Worm (Caenorhabditis elegans) whole organism, L4 larva: ENCODE results near the gene dex-1.

Experiments
- D1046.2 ChIP-seq: fragments of 200-800 bp; sonication (Bioruptor generic); IDR thresholded peaks from 2 replicates; pipeline ENCODE4 v1.3.6; 2022; ENCODE audit warnings: missing genetic modification characterization, missing compliant biosample characterization
- F10B5.3 ChIP-seq: sonication (generic microtip); optimal IDR thresholded peaks from 2 replicates; lab custom pipeline; 2016; ENCODE audit warnings: mild to moderate bottlenecking, missing genetic modification characterization, missing compliant biosample characterization
- F44E2.7 ChIP-seq: fragments of 200-800 bp; sonication (Bioruptor generic); IDR thresholded peaks from 2 replicates; pipeline ENCODE4 v2.1.2; 2022; ENCODE audit warnings: missing genetic modification characterization, missing compliant biosample characterization
- R02D3.7 ChIP-seq: fragments of 150-350 bp; sonication (generic microtip); optimal IDR thresholded peaks from 3 replicates; lab custom pipeline; 2014; ENCODE audit warnings: missing biosample characterization, missing genetic modification characterization
- T20F7.1 ChIP-seq: fragments of 200-800 bp; sonication (Bioruptor generic); optimal IDR thresholded peaks from 2 replicates; lab custom pipeline; 2018; ENCODE audit warnings: mild to moderate bottlenecking, missing genetic modification characterization, missing compliant biosample characterization
- Y75B8A.6 ChIP-seq: fragments of 200-800 bp; sonication (Bioruptor generic); IDR thresholded peaks from 2 replicates; pipeline ENCODE4 v1.3.6; 2022; ENCODE audit warnings: missing genetic modification reagents, missing genetic modification characterization, missing compliant biosample characterization
- aly-2 ChIP-seq: sonication (generic microtip); optimal IDR thresholded peaks from 2 replicates; lab custom pipeline; 2018; ENCODE audit warnings: missing biosample characterization, missing genetic modification characterization
- ceh-20 ChIP-seq: fragments of 200-800 bp; sonication (Bioruptor generic); IDR thresholded peaks from 2 replicates; pipeline ENCODE4 v1.3.6; 2022; ENCODE audit warnings: missing genetic modification reagents, missing genetic modification characterization, missing compliant biosample characterization
- ceh-44 ChIP-seq: fragments of 200-800 bp; sonication (Bioruptor generic); IDR thresholded peaks from 2 replicates; pipeline ENCODE4 v1.3.6; 2022; ENCODE audit warnings: missing genetic modification reagents, missing genetic modification characterization, missing compliant biosample characterization
- ceh-82 ChIP-seq: sonication (generic microtip); optimal IDR thresholded peaks from 2 replicates; lab custom pipeline; 2017; ENCODE audit warnings: missing biosample characterization, missing genetic modification characterization
- cey-2 ChIP-seq: sonication (generic microtip); optimal IDR thresholded peaks from 3 replicates; lab custom pipeline; 2017; ENCODE audit warnings: missing genetic modification characterization, mild to moderate bottlenecking, missing compliant biosample characterization, antibody characterized with exemption, borderline replicate concordance; ENCODE audit not compliant: insufficient read depth
- daf-12 ChIP-seq: fragments of 150-350 bp; optimal IDR thresholded peaks from 2 replicates; lab custom pipeline; 2014; ENCODE audit warnings: missing biosample characterization, missing genetic modification reagents, missing genetic modification characterization
- daf-16 ChIP-seq, 3 experiments: sonication (generic microtip); optimal IDR thresholded peaks; 2 replicates each; lab custom pipeline; 2016 to 2017; ENCODE audit warnings: missing genetic modification characterization in 3 of 3, missing genetic modification reagents in 3 of 3, mild to moderate bottlenecking in 2 of 3, missing compliant biosample characterization in 2 of 3, missing biosample characterization in 1 of 3, moderate library complexity in 1 of 3
- daf-19 ChIP-seq: fragments of 200-800 bp; sonication (Bioruptor generic); conservative IDR thresholded peaks from 2 replicates; pipeline ENCODE4 v1.3.6; 2022; ENCODE audit warnings: missing genetic modification characterization, missing compliant biosample characterization
- dmd-9 ChIP-seq: fragments of 200-800 bp; sonication (Bioruptor generic); IDR thresholded peaks from 2 replicates; pipeline ENCODE4 v1.3.6; 2022; ENCODE audit warnings: missing genetic modification reagents, missing genetic modification characterization, missing compliant biosample characterization
- duxl-1 ChIP-seq: sonication (generic microtip); optimal IDR thresholded peaks from 2 replicates; lab custom pipeline; 2016; ENCODE audit warnings: mild to moderate bottlenecking, missing genetic modification characterization, moderate library complexity, missing compliant biosample characterization; ENCODE audit not compliant: poor library complexity
- egl-27 ChIP-seq: sonication (generic microtip); optimal IDR thresholded peaks from 3 replicates; lab custom pipeline; 2017; ENCODE audit warnings: missing biosample characterization, missing genetic modification reagents, missing genetic modification characterization
- egl-43 ChIP-seq: fragments of 200-800 bp; sonication (Bioruptor generic); IDR thresholded peaks from 2 replicates; pipeline ENCODE4 v1.3.6; 2022; ENCODE audit warnings: missing genetic modification reagents, missing genetic modification characterization, missing compliant biosample characterization
- fkh-10 ChIP-seq: fragments of 150-350 bp; optimal IDR thresholded peaks from 2 replicates; lab custom pipeline; 2014; ENCODE audit warnings: missing biosample characterization, missing genetic modification reagents, missing genetic modification characterization
- fos-1 ChIP-seq: fragments of 150-350 bp; optimal IDR thresholded peaks from 2 replicates; lab custom pipeline; 2014; ENCODE audit warnings: missing biosample characterization, missing genetic modification characterization
- gei-8 ChIP-seq: fragments of 200-800 bp; sonication (Bioruptor generic); optimal IDR thresholded peaks from 2 replicates; lab custom pipeline; 2018; ENCODE audit warnings: mild to moderate bottlenecking, missing genetic modification characterization, missing compliant biosample characterization
- lim-7 ChIP-seq: fragments of 200-800 bp; sonication (Bioruptor generic); IDR thresholded peaks from 2 replicates; pipeline ENCODE4 v1.3.6; 2022; ENCODE audit warnings: missing genetic modification characterization, missing compliant biosample characterization
- lin-1 ChIP-seq: fragments of 200-800 bp; sonication (Bioruptor generic); IDR thresholded peaks from 2 replicates; pipeline ENCODE4 v1.3.6; 2022; ENCODE audit warnings: missing genetic modification reagents, missing genetic modification characterization, missing compliant biosample characterization
- lin-13 ChIP-seq: fragments of 150-350 bp; optimal IDR thresholded peaks from 2 replicates; lab custom pipeline; 2014; ENCODE audit warnings: missing biosample characterization, missing genetic modification reagents, missing genetic modification characterization
- lir-3 ChIP-seq: sonication (generic microtip); optimal IDR thresholded peaks from 2 replicates; lab custom pipeline; 2016; ENCODE audit warnings: mild to moderate bottlenecking, missing genetic modification characterization, missing compliant biosample characterization
- madf-5 ChIP-seq, 2 experiments: fragments of 200-800 bp; sonication (Bioruptor generic); IDR thresholded peaks; 2 replicates each; pipeline ENCODE4 v1.3.6; 2022; ENCODE audit warnings: missing compliant biosample characterization in 2 of 2, missing genetic modification characterization in 2 of 2
- madf-9 ChIP-seq: fragments of 200-800 bp; sonication (Bioruptor generic); conservative IDR thresholded peaks from 2 replicates; pipeline ENCODE4 v1.3.6; 2022; ENCODE audit warnings: missing genetic modification reagents, missing genetic modification characterization, missing compliant biosample characterization
- mdl-1 ChIP-seq, 2 experiments: fragments of 150-350 bp in 1 of 2; sonication (generic microtip) in 1 of 2; optimal IDR thresholded peaks; 2 replicates each; lab custom pipeline; 2014 to 2017; ENCODE audit warnings: missing biosample characterization in 2 of 2, missing genetic modification characterization in 2 of 2
- mes-2 ChIP-seq: sonication (generic microtip); optimal IDR thresholded peaks from 2 replicates; lab custom pipeline; 2016; ENCODE audit warnings: missing genotype, mild to moderate bottlenecking, missing genetic modification characterization, missing compliant biosample characterization; ENCODE audit not compliant: poor library complexity, severe bottlenecking
- mxl-2 ChIP-seq: fragments of 200-800 bp; sonication (Bioruptor generic); conservative IDR thresholded peaks from 2 replicates; pipeline ENCODE4 v1.3.6; 2022; ENCODE audit warnings: missing genetic modification reagents, missing genetic modification characterization, missing compliant biosample characterization
- mxl-3 ChIP-seq: fragments of 200-800 bp; sonication (Bioruptor generic); optimal IDR thresholded peaks from 2 replicates; lab custom pipeline; 2018; ENCODE audit warnings: mild to moderate bottlenecking, missing genetic modification characterization, missing compliant biosample characterization
- nhr-10 ChIP-seq: fragments of 150-350 bp; optimal IDR thresholded peaks from 2 replicates; lab custom pipeline; 2014; ENCODE audit warnings: missing biosample characterization, missing genetic modification characterization
- nhr-11 ChIP-seq: fragments of 150-350 bp; optimal IDR thresholded peaks from 2 replicates; lab custom pipeline; 2014; ENCODE audit warnings: missing biosample characterization, missing genetic modification characterization
- nhr-237 ChIP-seq: sonication (generic microtip); optimal IDR thresholded peaks from 2 replicates; lab custom pipeline; 2017; ENCODE audit warnings: missing biosample characterization, missing genetic modification characterization
- nhr-25 ChIP-seq: sonication (generic microtip); optimal IDR thresholded peaks from 2 replicates; lab custom pipeline; 2017; ENCODE audit warnings: missing genetic modification characterization, mild to moderate bottlenecking, missing compliant biosample characterization, antibody characterized with exemption, moderate library complexity, borderline replicate concordance; ENCODE audit not compliant: insufficient read depth
- nhr-41 ChIP-seq: fragments of 200-800 bp; sonication (Bioruptor generic); IDR thresholded peaks from 2 replicates; pipeline ENCODE4 v1.3.6; 2022; ENCODE audit warnings: missing genetic modification reagents, missing genetic modification characterization, missing compliant biosample characterization
- nhr-48 ChIP-seq: sonication (generic microtip); optimal IDR thresholded peaks from 2 replicates; lab custom pipeline; 2016; ENCODE audit warnings: mild to moderate bottlenecking, missing genetic modification characterization, missing compliant biosample characterization
- nhr-6 ChIP-seq: fragments of 150-350 bp; optimal IDR thresholded peaks from 2 replicates; lab custom pipeline; 2014; ENCODE audit warnings: missing biosample characterization, missing genetic modification characterization
- nhr-76 ChIP-seq: fragments of 150-350 bp; optimal IDR thresholded peaks from 2 replicates; lab custom pipeline; 2014; ENCODE audit warnings: missing biosample characterization, missing genetic modification characterization
- php-3 ChIP-seq: fragments of 200-800 bp; sonication (Bioruptor generic); IDR thresholded peaks from 2 replicates; pipeline ENCODE4 v1.3.6; 2022; ENCODE audit warnings: missing genetic modification reagents, missing genetic modification characterization, missing compliant biosample characterization
- sdz-12 ChIP-seq: fragments of 200-800 bp; sonication (Bioruptor generic); optimal IDR thresholded peaks from 2 replicates; lab custom pipeline; 2018; ENCODE audit warnings: mild to moderate bottlenecking, missing genetic modification characterization, missing compliant biosample characterization
- set-16 ChIP-seq: fragments of 200-800 bp; sonication (Bioruptor generic); IDR thresholded peaks from 2 replicates; pipeline ENCODE4 v1.3.6; 2022; ENCODE audit warnings: missing genetic modification reagents, missing genetic modification characterization, missing compliant biosample characterization
- snpc-1.2 ChIP-seq: fragments of 200-800 bp; sonication (Bioruptor generic); IDR thresholded peaks from 2 replicates; pipeline ENCODE4 v1.3.6; 2022; ENCODE audit warnings: missing genetic modification reagents, missing genetic modification characterization, missing compliant biosample characterization
- snpc-4 ChIP-seq: fragments of 150-350 bp; optimal IDR thresholded peaks from 2 replicates; lab custom pipeline; 2014; ENCODE audit warnings: missing biosample characterization, missing genetic modification characterization
- unc-39 ChIP-seq: sonication (generic microtip); optimal IDR thresholded peaks from 2 replicates; lab custom pipeline; 2017; ENCODE audit warnings: missing biosample characterization, missing genetic modification characterization
- unc-62 ChIP-seq, 3 experiments: fragments of 150-350 bp in 1 of 3; sonication (generic microtip); optimal IDR thresholded peaks in 2 of 3; peaks in 1 of 3; 1 replicate in 1 of 3; 2 replicates in 2 of 3; lab custom pipeline; 2014 to 2017; ENCODE audit warnings: missing biosample characterization in 3 of 3, missing genetic modification characterization in 3 of 3, missing genetic modification reagents in 3 of 3, missing genotype in 1 of 3
- vab-7 ChIP-seq: fragments of 200-800 bp; sonication (Bioruptor generic); IDR thresholded peaks from 2 replicates; pipeline ENCODE4 v1.3.6; 2022; ENCODE audit warnings: missing genetic modification reagents, missing genetic modification characterization, missing compliant biosample characterization
- zag-1 ChIP-seq: fragments of 150-350 bp; optimal IDR thresholded peaks from 2 replicates; lab custom pipeline; 2014; ENCODE audit warnings: missing biosample characterization, missing genetic modification characterization
- zfp-3 ChIP-seq: fragments of 200-800 bp; sonication (Bioruptor generic); conservative IDR thresholded peaks from 2 replicates; pipeline ENCODE4 v1.3.6; 2022; ENCODE audit warnings: missing genetic modification reagents, missing genetic modification characterization, missing compliant biosample characterization
- zip-2 ChIP-seq: fragments of 150-350 bp; optimal IDR thresholded peaks from 2 replicates; lab custom pipeline; 2014; ENCODE audit warnings: missing biosample characterization, missing genetic modification characterization
- ztf-11 ChIP-seq: fragments of 150-350 bp; optimal IDR thresholded peaks from 2 replicates; lab custom pipeline; 2014; ENCODE audit warnings: missing biosample characterization, missing genetic modification characterization

The dex-1 gene

DNA sequence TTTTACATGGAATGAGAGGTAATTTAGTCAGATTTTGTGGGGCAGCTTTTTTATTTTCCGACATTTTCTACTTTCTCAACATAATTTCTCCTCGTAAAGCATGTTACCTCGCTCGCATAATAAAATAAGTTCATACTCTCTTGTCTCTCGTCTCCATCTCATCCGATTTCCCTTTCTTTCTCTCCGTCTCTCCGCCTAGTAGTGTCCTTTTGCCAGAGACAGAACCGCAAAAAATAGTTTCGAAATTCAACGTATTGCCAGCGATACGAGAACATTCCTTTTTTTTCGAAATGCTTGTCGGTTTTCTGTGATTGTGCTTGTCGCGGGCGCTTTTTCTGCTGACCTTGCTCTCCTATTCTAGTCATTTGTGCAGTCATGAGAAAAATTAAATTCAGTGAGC, 21.7 kb upstream of the dex-1 start (continued):
- no peak for TF ChIP-seq lin-13 (GFP tag; lab: Kevin White, UChicago)
- peak; percentile 56 for TF ChIP-seq nhr-25 (tag; lab: Kevin White, UChicago)
- no peak for TF ChIP-seq D1046.2 (GFP tag; lab: Robert Waterston, UW)
- no peak for TF ChIP-seq egl-43
- no peak for TF ChIP-seq nhr-237 (tag; lab: Kevin White, UChicago)
- TF ChIP-seq R02D3.7 (tag; lab: Kevin White, UChicago) = no peak
- no peak for TF ChIP-seq zag-1 (tag; lab: Kevin White, UChicago)
- TF ChIP-seq unc-62 (GFP tag; optimal IDR thresholded peaks at IDR 0.05 in 1 of 2; lab: Kevin White, UChicago) = no peak
- TF ChIP-seq unc-62 (tag; optimal IDR thresholded peaks at IDR 0.05; lab: Kevin White, UChicago) = no peak
- no peak for TF ChIP-seq set-16 (GFP tag; lab: Robert Waterston, UW)
- TF ChIP-seq mxl-3 = peak; percentile 35
- TF ChIP-seq nhr-6 (tag; lab: Kevin White, UChicago) = peak; percentile 35
- peak; percentile 19 for TF ChIP-seq T20F7.1 (GFP tag; lab: Kevin White, UChicago)
- TF ChIP-seq nhr-76 (tag; lab: Kevin White, UChicago) = no peak
- no peak for TF ChIP-seq ceh-82 (tag; lab: Kevin White, UChicago)
- no peak for TF ChIP-seq fos-1
- no peak for TF ChIP-seq F44E2.7 (GFP tag; lab: Robert Waterston, UW)
- TF ChIP-seq ceh-44 (GFP tag; lab: Robert Waterston, UW) = no peak
- no peak for TF ChIP-seq F10B5.3 (tag; lab: Kevin White, UChicago)
- peak in 1 of 2 experiments; percentile 41 for TF ChIP-seq mdl-1 (tag; optimal IDR thresholded peaks at IDR 0.05; lab: Kevin White, UChicago)
- TF ChIP-seq mxl-2 (GFP tag; lab: Robert Waterston, UW) = no peak
- no peak for TF ChIP-seq daf-16 (GFP tag; optimal IDR thresholded peaks at IDR 0.05; lab: Kevin White, UChicago)
- TF ChIP-seq daf-16 (tag; optimal IDR thresholded peaks at IDR 0.05; lab: Kevin White, UChicago) = peak; percentile 34
- no peak for TF ChIP-seq daf-12
- no peak for TF ChIP-seq cey-2
- TF ChIP-seq ztf-11 (tag; lab: Kevin White, UChicago) = no peak
- peak; percentile 30 for TF ChIP-seq fkh-10
- no peak for TF ChIP-seq duxl-1 (tag; lab: Kevin White, UChicago)
- no peak for TF ChIP-seq vab-7
- TF ChIP-seq madf-5 (GFP tag; IDR thresholded peaks at IDR 0.05; lab: Robert Waterston, UW) = no peak
- no peak for TF ChIP-seq snpc-4 (tag; lab: Kevin White, UChicago)
- TF ChIP-seq php-3 = 0 out of 2 replicates have a peak, but pooled peaks have one; percentile 40
- TF ChIP-seq daf-19 = no peak
- no peak for TF ChIP-seq lir-3 (tag; lab: Kevin White, UChicago)
- TF ChIP-seq sdz-12 = no peak
- TF ChIP-seq lin-1 (GFP tag; lab: Robert Waterston, UW) = peak; percentile 50; the same call in 1 of the 2 replicates
- no peak for TF ChIP-seq ceh-20 (GFP tag; lab: Robert Waterston, UW)
- TF ChIP-seq zip-2 (tag; lab: Kevin White, UChicago) = no peak
- TF ChIP-seq snpc-1.2 (GFP tag; lab: Robert Waterston, UW) = no peak
- TF ChIP-seq nhr-10 (tag; lab: Kevin White, UChicago) = no peak
- TF ChIP-seq aly-2 (tag; lab: Kevin White, UChicago) = no peak
- TF ChIP-seq lim-7 = no peak
- TF ChIP-seq madf-9 = no peak
- TF ChIP-seq nhr-41 (GFP tag; lab: Robert Waterston, UW) = no peak
- no peak for TF ChIP-seq nhr-11
- no peak for TF ChIP-seq gei-8 (GFP tag; lab: Kevin White, UChicago)
- no peak for TF ChIP-seq dmd-9
- TF ChIP-seq unc-39 (tag; lab: Kevin White, UChicago) = no peak
- TF ChIP-seq zfp-3 (GFP tag; lab: Robert Waterston, UW) = 0 out of 2 replicates have a peak, but pooled peaks have one; percentile 7
- peak; percentile 46 for TF ChIP-seq mes-2 (tag; lab: Kevin White, UChicago)
- TF ChIP-seq nhr-48 (tag; lab: Kevin White, UChicago) = no peak
- TF ChIP-seq egl-27 (tag; lab: Kevin White, UChicago) = no peak
- TF ChIP-seq Y75B8A.6 (GFP tag; lab: Robert Waterston, UW) = no peak
